Worm (Caenorhabditis elegans) whole organism, L2 larva: ENCODE measurements around the gene lgc-48.
A peak's percentile ranks its signal among the peaks of the same experiment; 100 is the strongest.

Experiments used
- C34F6.9 ChIP-seq: fragments of 150-350 bp; optimal IDR thresholded peaks from 2 replicates; lab custom pipeline; 2014; ENCODE audit warnings: missing biosample characterization, missing genetic modification characterization
- F13H6.1 ChIP-seq: sonication (generic microtip); optimal IDR thresholded peaks from 2 replicates; lab custom pipeline; 2016; ENCODE audit warnings: missing genetic modification characterization, missing compliant biosample characterization
- R02D3.7 ChIP-seq: fragments of 150-350 bp; optimal IDR thresholded peaks from 2 replicates; lab custom pipeline; 2014; ENCODE audit warnings: missing biosample characterization, missing genetic modification characterization
- Y55F3AM.14 ChIP-seq: fragments of 200-800 bp; sonication (Bioruptor generic); optimal IDR thresholded peaks from 2 replicates; lab custom pipeline; 2018; ENCODE audit warnings: mild to moderate bottlenecking, missing genetic modification characterization, missing compliant biosample characterization
- ZK546.5 ChIP-seq: sonication (generic microtip); optimal IDR thresholded peaks from 2 replicates; lab custom pipeline; 2017; ENCODE audit warnings: missing biosample characterization, missing genetic modification characterization
- alr-1 ChIP-seq: fragments of 150-350 bp; optimal IDR thresholded peaks from 2 replicates; lab custom pipeline; 2014; ENCODE audit warnings: missing biosample characterization, missing genetic modification characterization
- aly-2 ChIP-seq: fragments of 150-350 bp; optimal IDR thresholded peaks from 2 replicates; lab custom pipeline; 2014; ENCODE audit warnings: missing biosample characterization, missing genetic modification characterization
- ama-1 ChIP-seq: fragments of 150-350 bp; optimal IDR thresholded peaks from 2 replicates; lab custom pipeline; 2018; ENCODE audit warnings: inconsistent platforms
- blmp-1 ChIP-seq: sonication (generic microtip); optimal IDR thresholded peaks from 2 replicates; lab custom pipeline; 2017; ENCODE audit warnings: missing genetic modification characterization, mild to moderate bottlenecking, missing compliant biosample characterization, antibody characterized with exemption, moderate library complexity; ENCODE audit not compliant: insufficient read depth
- ceh-16 ChIP-seq: fragments of 150-350 bp; optimal IDR thresholded peaks from 2 replicates; lab custom pipeline; 2014; ENCODE audit warnings: missing biosample characterization, missing genetic modification characterization
- ceh-82 ChIP-seq: fragments of 150-350 bp; optimal IDR thresholded peaks from 2 replicates; lab custom pipeline; 2014; ENCODE audit warnings: missing biosample characterization, missing genetic modification characterization
- crh-2 ChIP-seq: sonication (generic microtip); optimal IDR thresholded peaks from 2 replicates; lab custom pipeline; 2017; ENCODE audit warnings: missing biosample characterization, missing genetic modification characterization
- dmd-4 ChIP-seq: sonication (generic microtip); optimal IDR thresholded peaks from 2 replicates; lab custom pipeline; 2017; ENCODE audit warnings: missing biosample characterization, missing genetic modification characterization
- egl-27 ChIP-seq: sonication (generic microtip); optimal IDR thresholded peaks from 3 replicates; lab custom pipeline; 2017; ENCODE audit warnings: missing biosample characterization, missing genetic modification reagents, missing genetic modification characterization
- elt-1 ChIP-seq: fragments of 150-350 bp; optimal IDR thresholded peaks from 2 replicates; lab custom pipeline; 2014; ENCODE audit warnings: missing biosample characterization, missing genetic modification characterization
- elt-3 ChIP-seq: sonication (generic microtip); optimal IDR thresholded peaks from 2 replicates; lab custom pipeline; 2017; ENCODE audit warnings: missing biosample characterization, missing genetic modification characterization
- fos-1 ChIP-seq: fragments of 150-350 bp; optimal IDR thresholded peaks from 2 replicates; lab custom pipeline; 2014; ENCODE audit warnings: missing biosample characterization, missing genetic modification characterization
- gmeb-1 ChIP-seq: fragments of 150-350 bp; optimal IDR thresholded peaks from 2 replicates; lab custom pipeline; 2014; ENCODE audit warnings: missing biosample characterization, missing genetic modification characterization
- lin-11 ChIP-seq: fragments of 150-350 bp; sonication (generic microtip); optimal IDR thresholded peaks from 2 replicates; lab custom pipeline; 2014; ENCODE audit warnings: missing biosample characterization, missing genetic modification characterization, inconsistent platforms, mixed read lengths
- lin-13 ChIP-seq: fragments of 150-350 bp; optimal IDR thresholded peaks from 2 replicates; lab custom pipeline; 2014; ENCODE audit warnings: missing biosample characterization, missing genetic modification reagents, missing genetic modification characterization
- lin-39 ChIP-seq: fragments of 150-350 bp; optimal IDR thresholded peaks from 2 replicates; lab custom pipeline; 2014; ENCODE audit warnings: missing biosample characterization, missing genetic modification reagents, missing genetic modification characterization
- lsy-2 ChIP-seq, 2 experiments: fragments of 150-350 bp in 1 of 2; sonication (generic microtip) in 1 of 2; optimal IDR thresholded peaks; 2 replicates each; lab custom pipeline; 2014 to 2017; ENCODE audit warnings: missing biosample characterization in 2 of 2, missing genetic modification characterization in 2 of 2
- mab-5 ChIP-seq: fragments of 150-350 bp; optimal IDR thresholded peaks from 2 replicates; lab custom pipeline; 2014; ENCODE audit warnings: missing biosample characterization, missing genetic modification characterization
- mbf-1 ChIP-seq: sonication (generic microtip); optimal IDR thresholded peaks from 2 replicates; lab custom pipeline; 2017; ENCODE audit warnings: missing biosample characterization, missing genetic modification characterization
- mdl-1 ChIP-seq, 2 experiments: fragments of 150-350 bp in 1 of 2; sonication (generic microtip) in 1 of 2; optimal IDR thresholded peaks; 2 replicates each; lab custom pipeline; 2017; ENCODE audit warnings: missing biosample characterization in 2 of 2, missing genetic modification characterization in 2 of 2
- nhr-10 ChIP-seq: sonication (generic microtip); optimal IDR thresholded peaks from 2 replicates; lab custom pipeline; 2017; ENCODE audit warnings: missing biosample characterization, missing genetic modification characterization
- nhr-11 ChIP-seq: fragments of 150-350 bp; optimal IDR thresholded peaks from 2 replicates; lab custom pipeline; 2014; ENCODE audit warnings: missing biosample characterization, missing genetic modification characterization
- nhr-12 ChIP-seq: fragments of 150-350 bp; optimal IDR thresholded peaks from 2 replicates; lab custom pipeline; 2014; ENCODE audit warnings: missing biosample characterization, missing genetic modification characterization
- nhr-129 ChIP-seq: fragments of 150-350 bp; optimal IDR thresholded peaks from 2 replicates; lab custom pipeline; 2014; ENCODE audit warnings: missing biosample characterization, missing genetic modification characterization
- nhr-21 ChIP-seq: fragments of 150-350 bp; optimal IDR thresholded peaks from 2 replicates; lab custom pipeline; 2014; ENCODE audit warnings: missing biosample characterization, missing genetic modification characterization
- nhr-23 ChIP-seq: fragments of 150-350 bp; optimal IDR thresholded peaks from 2 replicates; lab custom pipeline; 2014; ENCODE audit warnings: missing biosample characterization, missing genetic modification reagents, missing genetic modification characterization
- nhr-237 ChIP-seq: fragments of 150-350 bp; optimal IDR thresholded peaks from 2 replicates; lab custom pipeline; 2014; ENCODE audit warnings: missing biosample characterization, missing genetic modification characterization
- nhr-25 ChIP-seq: fragments of 150-350 bp; sonication (generic microtip); optimal IDR thresholded peaks from 3 replicates; lab custom pipeline; 2014; ENCODE audit warnings: missing biosample characterization, missing genetic modification characterization
- nhr-6 ChIP-seq: fragments of 150-350 bp; optimal IDR thresholded peaks from 2 replicates; lab custom pipeline; 2014; ENCODE audit warnings: missing biosample characterization, missing genetic modification characterization
- nhr-77 ChIP-seq: fragments of 150-350 bp; optimal IDR thresholded peaks from 2 replicates; lab custom pipeline; 2014; ENCODE audit warnings: missing biosample characterization, missing genetic modification characterization
- peb-1 ChIP-seq: fragments of 150-350 bp; optimal IDR thresholded peaks from 2 replicates; lab custom pipeline; 2014; ENCODE audit warnings: missing biosample characterization, missing genetic modification characterization
- sem-4 ChIP-seq: fragments of 150-350 bp; optimal IDR thresholded peaks from 2 replicates; lab custom pipeline; 2014; ENCODE audit warnings: missing biosample characterization, missing genetic modification reagents, missing genetic modification characterization
- skn-1 ChIP-seq: sonication (generic microtip); optimal IDR thresholded peaks from 2 replicates; lab custom pipeline; 2017; ENCODE audit warnings: missing biosample characterization, missing genetic modification characterization
- sma-3 ChIP-seq: sonication (generic microtip); optimal IDR thresholded peaks from 2 replicates; lab custom pipeline; 2016; ENCODE audit warnings: missing genetic modification reagents, missing genetic modification characterization, missing compliant biosample characterization
- sma-9 ChIP-seq, 2 experiments: fragments of 150-350 bp in 1 of 2; sonication (generic microtip) in 1 of 2; optimal IDR thresholded peaks; 2 replicates each; lab custom pipeline; 2014 to 2016; ENCODE audit warnings: missing genetic modification characterization in 2 of 2, mild to moderate bottlenecking in 1 of 2, missing biosample characterization in 1 of 2, missing compliant biosample characterization in 1 of 2, missing genetic modification reagents in 1 of 2, moderate library complexity in 1 of 2
- snpc-4 ChIP-seq: fragments of 150-350 bp; optimal IDR thresholded peaks from 2 replicates; lab custom pipeline; 2014; ENCODE audit warnings: missing biosample characterization, missing genetic modification characterization
- unc-55 ChIP-seq: fragments of 150-350 bp; sonication (generic microtip); optimal IDR thresholded peaks from 3 replicates; lab custom pipeline; 2014; ENCODE audit warnings: missing biosample characterization, missing genetic modification reagents, missing genetic modification characterization
- unc-62 ChIP-seq: fragments of 150-350 bp; optimal IDR thresholded peaks from 2 replicates; lab custom pipeline; 2014; ENCODE audit warnings: missing biosample characterization, missing genetic modification reagents, missing genetic modification characterization
- zag-1 ChIP-seq: fragments of 150-350 bp; optimal IDR thresholded peaks from 2 replicates; lab custom pipeline; 2014; ENCODE audit warnings: missing biosample characterization, missing genetic modification characterization
- ztf-1 ChIP-seq: fragments of 200-800 bp; sonication (Bioruptor generic); conservative IDR thresholded peaks from 2 replicates; pipeline ENCODE4 v1.3.6; 2022; ENCODE audit warnings: missing genetic modification characterization, missing compliant biosample characterization
- ztf-11 ChIP-seq: sonication (generic microtip); optimal IDR thresholded peaks from 2 replicates; lab custom pipeline; 2017; ENCODE audit warnings: missing biosample characterization, missing genetic modification characterization
- ztf-4 ChIP-seq: fragments of 150-350 bp; optimal IDR thresholded peaks from 2 replicates; lab custom pipeline; 2014; ENCODE audit warnings: missing biosample characterization, missing genetic modification characterization

Gene lgc-48

ce11 chrV:13380178-13380577, 40.1 kb downstream of the lgc-48 start, which contains the start of gene ifbp-1:
ifbp-1 (minus strand) TSS chrV:13380262.
- no peak for TF ChIP-seq nhr-12 (tag; lab: Kevin White, UChicago)
- TF ChIP-seq nhr-6 (tag; lab: Kevin White, UChicago): no peak
- TF ChIP-seq fos-1: peak; percentile 45
- no peak for TF ChIP-seq nhr-11 (tag; lab: Kevin White, UChicago)
- no peak for TF ChIP-seq mab-5 (tag; lab: Kevin White, UChicago)
- TF ChIP-seq dmd-4 (tag; lab: Kevin White, UChicago): no peak
- peak; percentile 36 to 59 for TF ChIP-seq mdl-1 (tag; optimal IDR thresholded peaks at IDR 0.05; lab: Kevin White, UChicago)
- TF ChIP-seq ztf-1 (GFP tag; lab: Robert Waterston, UW): no peak
- peak; percentile 90 for TF ChIP-seq sma-9 (GFP tag; optimal IDR thresholded peaks at IDR 0.05; lab: Kevin White, UChicago)
- no peak for TF ChIP-seq sma-9 (tag; optimal IDR thresholded peaks at IDR 0.05; lab: Kevin White, UChicago)
- no peak for TF ChIP-seq elt-3 (tag; lab: Kevin White, UChicago)
- TF ChIP-seq ama-1 (lab: Kevin White, UChicago): no peak
- TF ChIP-seq blmp-1 (tag; lab: Kevin White, UChicago): peak; percentile 77
- TF ChIP-seq lsy-2 (tag; optimal IDR thresholded peaks at IDR 0.05; lab: Kevin White, UChicago): peak in 1 of 2 experiments; percentile 28
- peak; percentile 0 for TF ChIP-seq Y55F3AM.14 (GFP tag; lab: Kevin White, UChicago)
- TF ChIP-seq nhr-77: no peak
- no peak for TF ChIP-seq elt-1 (tag; lab: Kevin White, UChicago)
- TF ChIP-seq alr-1 (tag; lab: Kevin White, UChicago): no peak
- no peak for TF ChIP-seq nhr-10 (tag; lab: Kevin White, UChicago)
- TF ChIP-seq sma-3: peak; percentile 84
- TF ChIP-seq nhr-129: peak; percentile 65
- peak; percentile 89 for TF ChIP-seq egl-27
- TF ChIP-seq aly-2 (tag; lab: Kevin White, UChicago): no peak
- TF ChIP-seq C34F6.9 (tag; lab: Kevin White, UChicago): no peak
- TF ChIP-seq crh-2: peak; percentile 73
- no peak for TF ChIP-seq unc-55 (GFP tag; lab: Kevin White, UChicago)
- TF ChIP-seq mbf-1: no peak
- peak; percentile 71 for TF ChIP-seq nhr-21
- TF ChIP-seq ztf-4 (tag; lab: Kevin White, UChicago): peak; percentile 52
- TF ChIP-seq R02D3.7 (tag; lab: Kevin White, UChicago): no peak
- TF ChIP-seq ZK546.5 (tag; lab: Kevin White, UChicago): no peak
- peak; percentile 68 for TF ChIP-seq ceh-16
- TF ChIP-seq F13H6.1 (tag; lab: Kevin White, UChicago): peak; percentile 36
- TF ChIP-seq lin-13 (GFP tag; lab: Kevin White, UChicago): peak; percentile 25
- no peak for TF ChIP-seq peb-1 (tag; lab: Kevin White, UChicago)
- TF ChIP-seq nhr-237 (tag; lab: Kevin White, UChicago): no peak
- TF ChIP-seq nhr-25 (tag; lab: Kevin White, UChicago): peak; percentile 98
- TF ChIP-seq zag-1: no peak
- TF ChIP-seq unc-62 (GFP tag; lab: Kevin White, UChicago): no peak
- peak; percentile 31 for TF ChIP-seq sem-4 (tag; lab: Kevin White, UChicago)
- no peak for TF ChIP-seq lin-11 (tag; lab: Kevin White, UChicago)
- TF ChIP-seq gmeb-1: peak; percentile 67
- TF ChIP-seq lin-39 (tag; lab: Kevin White, UChicago): no peak
- no peak for TF ChIP-seq snpc-4 (tag; lab: Kevin White, UChicago)
- TF ChIP-seq skn-1: no peak
- no peak for TF ChIP-seq ceh-82 (tag; lab: Kevin White, UChicago)

ce11 chrV:13380980-13381379, 40.9 kb downstream of the lgc-48 start, which contains the start of gene cpz-2:
cpz-2 (plus strand) TSS chrV:13381189.
- TF ChIP-seq nhr-23 (tag; lab: Kevin White, UChicago) (no peak), gmeb-1 (peak; percentile 12), fos-1 (peak; percentile 70), ztf-11 (tag; lab: Kevin White, UChicago) (no peak), skn-1 (peak; percentile 23), crh-2 (peak; percentile 21), nhr-12 (tag; lab: Kevin White, UChicago) (no peak), ZK546.5 (tag; lab: Kevin White, UChicago) (no peak), nhr-25 (tag; lab: Kevin White, UChicago) (no peak), ama-1 (lab: Kevin White, UChicago) (no peak), alr-1 (tag; lab: Kevin White, UChicago) (no peak), unc-55 (GFP tag; lab: Kevin White, UChicago) (no peak)
